Worm (Caenorhabditis elegans) whole organism, L1 larva: ENCODE data around the gene krr-1.

Source experiments
- C04F5.9 ChIP-seq: sonication (generic microtip); optimal IDR thresholded peaks from 2 replicates; lab custom pipeline; 2016; ENCODE audit warnings: missing genetic modification characterization, missing compliant biosample characterization
- C16A3.4 ChIP-seq: fragments of 150-350 bp; optimal IDR thresholded peaks from 2 replicates; lab custom pipeline; 2014; ENCODE audit warnings: missing biosample characterization, missing genetic modification characterization
- C34B4.2 ChIP-seq: sonication (generic microtip); optimal IDR thresholded peaks from 2 replicates; lab custom pipeline; 2017; ENCODE audit warnings: mild to moderate bottlenecking, missing genetic modification characterization, missing compliant biosample characterization
- F16B12.6 ChIP-seq: fragments of 150-350 bp; optimal IDR thresholded peaks from 2 replicates; lab custom pipeline; 2014; ENCODE audit warnings: missing biosample characterization, missing genetic modification characterization
- Y116A8C.19 ChIP-seq: sonication (generic microtip); optimal IDR thresholded peaks from 2 replicates; lab custom pipeline; 2016; ENCODE audit warnings: missing compliant biosample characterization, missing genetic modification characterization, borderline replicate concordance
- aha-1 ChIP-seq: fragments of 150-350 bp; optimal IDR thresholded peaks from 2 replicates; lab custom pipeline; 2014; ENCODE audit warnings: missing biosample characterization, missing genetic modification characterization
- aly-2 ChIP-seq: fragments of 150-350 bp; optimal IDR thresholded peaks from 2 replicates; lab custom pipeline; 2014; ENCODE audit warnings: missing biosample characterization, missing genetic modification characterization
- ama-1 ChIP-seq: fragments of 150-350 bp; optimal IDR thresholded peaks from 2 replicates; lab custom pipeline; 2014
- blmp-1 ChIP-seq: fragments of 150-350 bp; optimal IDR thresholded peaks from 2 replicates; lab custom pipeline; 2014; ENCODE audit warnings: missing biosample characterization, missing genetic modification characterization
- ceh-63 ChIP-seq: fragments of 200-800 bp; sonication (Bioruptor generic); optimal IDR thresholded peaks from 2 replicates; lab custom pipeline; 2018; ENCODE audit warnings: mild to moderate bottlenecking, missing genetic modification characterization, missing compliant biosample characterization
- ceh-8 ChIP-seq: fragments of 200-800 bp; sonication (Bioruptor generic); optimal IDR thresholded peaks from 2 replicates; lab custom pipeline; 2018; ENCODE audit warnings: mild to moderate bottlenecking, missing genetic modification characterization, moderate library complexity, missing compliant biosample characterization
- ceh-82 ChIP-seq, 3 experiments: fragments of 150-350 bp in 1 of 3; sonication (generic microtip) in 2 of 3; optimal IDR thresholded peaks; 2 replicates each; lab custom pipeline; 2014 to 2017; ENCODE audit warnings: missing biosample characterization in 3 of 3, missing genetic modification characterization in 3 of 3
- ceh-88 ChIP-seq: fragments of 200-800 bp; sonication (Bioruptor generic); IDR thresholded peaks from 2 replicates; pipeline ENCODE4 v1.3.6; 2022; ENCODE audit warnings: missing genetic modification characterization, missing compliant biosample characterization
- ceh-90 ChIP-seq: sonication (generic microtip); optimal IDR thresholded peaks from 2 replicates; lab custom pipeline; 2016; ENCODE audit warnings: missing genetic modification characterization, missing compliant biosample characterization
- ces-1 ChIP-seq: fragments of 150-350 bp; optimal IDR thresholded peaks from 2 replicates; lab custom pipeline; 2014; ENCODE audit warnings: missing biosample characterization, missing genetic modification reagents, missing genetic modification characterization
- dsc-1 ChIP-seq: sonication (generic microtip); optimal IDR thresholded peaks from 2 replicates; lab custom pipeline; 2016; ENCODE audit warnings: mild to moderate bottlenecking, missing genetic modification characterization, missing compliant biosample characterization
- efl-1 ChIP-seq, 4 experiments: fragments of 150-350 bp; optimal IDR thresholded peaks in 3 of 4; peaks in 1 of 4; 1 replicate in 1 of 4; 2 replicates in 3 of 4; lab custom pipeline; 2014; ENCODE audit warnings: missing biosample characterization in 2 of 4, missing genetic modification characterization in 2 of 4, missing genetic modification reagents in 2 of 4
- elt-3 ChIP-seq, 6 experiments: fragments of 150-350 bp in 1 of 6; sonication (generic microtip); optimal IDR thresholded peaks; 2 replicates each; lab custom pipeline; 2017 to 2018; ENCODE audit warnings: missing biosample characterization in 6 of 6, missing genetic modification characterization in 6 of 6, inconsistent platforms in 1 of 6
- fos-1 ChIP-seq: fragments of 150-350 bp; optimal IDR thresholded peaks from 2 replicates; lab custom pipeline; 2014; ENCODE audit warnings: missing biosample characterization, missing genetic modification characterization
- hlh-17 ChIP-seq: fragments of 200-800 bp; sonication (Bioruptor generic); optimal IDR thresholded peaks from 2 replicates; lab custom pipeline; 2018; ENCODE audit warnings: missing genetic modification characterization, mild to moderate bottlenecking, missing compliant biosample characterization, moderate library complexity, borderline replicate concordance
- hpl-2 ChIP-seq: fragments of 150-350 bp; optimal IDR thresholded peaks from 2 replicates; lab custom pipeline; 2014; ENCODE audit warnings: missing biosample characterization, missing genetic modification reagents, missing genetic modification characterization
- jun-1 ChIP-seq: fragments of 150-350 bp; optimal IDR thresholded peaks from 2 replicates; lab custom pipeline; 2014; ENCODE audit warnings: missing biosample characterization, missing genetic modification reagents, missing genetic modification characterization
- lin-13 ChIP-seq: fragments of 150-350 bp; optimal IDR thresholded peaks from 2 replicates; lab custom pipeline; 2014; ENCODE audit warnings: missing biosample characterization, missing genetic modification reagents, missing genetic modification characterization
- lin-15B ChIP-seq: fragments of 150-350 bp; sonication (generic microtip); optimal IDR thresholded peaks from 3 replicates; lab custom pipeline; 2014; ENCODE audit warnings: missing biosample characterization, missing genetic modification characterization
- lin-39 ChIP-seq: fragments of 150-350 bp; optimal IDR thresholded peaks from 2 replicates; lab custom pipeline; 2014; ENCODE audit warnings: missing biosample characterization, missing genetic modification reagents, missing genetic modification characterization
- lir-3 ChIP-seq: sonication (generic microtip); optimal IDR thresholded peaks from 2 replicates; lab custom pipeline; 2016; ENCODE audit warnings: mild to moderate bottlenecking, missing genetic modification characterization, moderate library complexity, missing compliant biosample characterization; ENCODE audit not compliant: poor library complexity
- lsy-2 ChIP-seq, 2 experiments: fragments of 150-350 bp; optimal IDR thresholded peaks; 2 replicates each; lab custom pipeline; 2014; ENCODE audit warnings: missing biosample characterization in 2 of 2, missing genetic modification characterization in 2 of 2
- mab-9 ChIP-seq: fragments of 200-800 bp; sonication (Bioruptor generic); IDR thresholded peaks from 2 replicates; pipeline ENCODE4 v1.3.6; 2022; ENCODE audit warnings: missing genetic modification reagents, missing genetic modification characterization, missing compliant biosample characterization
- nhr-12 ChIP-seq: sonication (generic microtip); optimal IDR thresholded peaks from 2 replicates; lab custom pipeline; 2017; ENCODE audit warnings: missing biosample characterization, missing genetic modification characterization
- nhr-19 ChIP-seq: fragments of 200-800 bp; sonication (Bioruptor generic); conservative IDR thresholded peaks from 2 replicates; pipeline ENCODE4 v1.3.6; 2022; ENCODE audit warnings: missing genetic modification characterization, missing compliant biosample characterization
- nhr-20 ChIP-seq: sonication (generic microtip); optimal IDR thresholded peaks from 2 replicates; lab custom pipeline; 2016; ENCODE audit warnings: mild to moderate bottlenecking, missing genetic modification characterization, missing compliant biosample characterization
- nhr-47 ChIP-seq: sonication (generic microtip); optimal IDR thresholded peaks from 2 replicates; lab custom pipeline; 2016; ENCODE audit warnings: mild to moderate bottlenecking, missing genetic modification characterization, moderate library complexity, missing compliant biosample characterization
- nhr-76 ChIP-seq: sonication (generic microtip); optimal IDR thresholded peaks from 2 replicates; lab custom pipeline; 2017; ENCODE audit warnings: missing biosample characterization, missing genetic modification characterization
- nhr-77 ChIP-seq: fragments of 150-350 bp; optimal IDR thresholded peaks from 2 replicates; lab custom pipeline; 2014; ENCODE audit warnings: missing biosample characterization, missing genetic modification characterization
- nhr-84 ChIP-seq: sonication (generic microtip); optimal IDR thresholded peaks from 2 replicates; lab custom pipeline; 2017; ENCODE audit warnings: missing biosample characterization, missing genetic modification characterization
- nhr-90 ChIP-seq: sonication (generic microtip); optimal IDR thresholded peaks from 2 replicates; lab custom pipeline; 2016; ENCODE audit warnings: mild to moderate bottlenecking, missing genetic modification characterization, missing compliant biosample characterization; ENCODE audit not compliant: poor library complexity
- pax-3 ChIP-seq: fragments of 200-800 bp; sonication (Bioruptor generic); optimal IDR thresholded peaks from 2 replicates; lab custom pipeline; 2018; ENCODE audit warnings: mild to moderate bottlenecking, missing genetic modification characterization, moderate library complexity, missing compliant biosample characterization
- pqm-1 ChIP-seq: sonication (generic microtip); optimal IDR thresholded peaks from 3 replicates; lab custom pipeline; 2017; ENCODE audit warnings: missing biosample characterization, missing genetic modification characterization
- rnt-1 ChIP-seq: sonication (generic microtip); optimal IDR thresholded peaks from 2 replicates; lab custom pipeline; 2016; ENCODE audit warnings: mild to moderate bottlenecking, missing genetic modification characterization, moderate library complexity, missing compliant biosample characterization
- skn-1 ChIP-seq: fragments of 150-350 bp; optimal IDR thresholded peaks from 2 replicates; lab custom pipeline; 2014; ENCODE audit warnings: missing biosample characterization, missing genetic modification characterization
- snu-23 ChIP-seq: sonication (generic microtip); optimal IDR thresholded peaks from 2 replicates; lab custom pipeline; 2016; ENCODE audit warnings: missing genetic modification characterization, missing compliant biosample characterization
- sox-4 ChIP-seq: sonication (generic microtip); optimal IDR thresholded peaks from 2 replicates; lab custom pipeline; 2016; ENCODE audit warnings: missing genetic modification characterization, missing compliant biosample characterization
- sup-37 ChIP-seq: fragments of 200-800 bp; sonication (Bioruptor generic); optimal IDR thresholded peaks from 2 replicates; lab custom pipeline; 2018; ENCODE audit warnings: mild to moderate bottlenecking, missing genetic modification characterization, missing compliant biosample characterization
- tbx-2 ChIP-seq: sonication (generic microtip); optimal IDR thresholded peaks from 2 replicates; lab custom pipeline; 2016; ENCODE audit warnings: missing genetic modification characterization, missing compliant biosample characterization
- unc-130 ChIP-seq: fragments of 150-350 bp; optimal IDR thresholded peaks from 2 replicates; lab custom pipeline; 2017; ENCODE audit warnings: missing biosample characterization, missing genetic modification characterization, inconsistent platforms
- unc-30 ChIP-seq: sonication (generic microtip); optimal IDR thresholded peaks from 2 replicates; lab custom pipeline; 2017; ENCODE audit warnings: missing biosample characterization, missing genetic modification characterization
- unc-62 ChIP-seq: fragments of 150-350 bp; optimal IDR thresholded peaks from 2 replicates; lab custom pipeline; 2014; ENCODE audit warnings: missing biosample characterization, missing genetic modification reagents, missing genetic modification characterization
- unc-86 ChIP-seq: sonication (generic microtip); optimal IDR thresholded peaks from 2 replicates; lab custom pipeline; 2016; ENCODE audit warnings: missing genetic modification characterization, missing compliant biosample characterization
- unc-98 ChIP-seq: fragments of 200-800 bp; sonication (Bioruptor generic); IDR thresholded peaks from 2 replicates; pipeline ENCODE4 v1.3.6; 2022; ENCODE audit warnings: missing genetic modification characterization, missing compliant biosample characterization
- vab-15 ChIP-seq: sonication (generic microtip); optimal IDR thresholded peaks from 2 replicates; lab custom pipeline; 2017; ENCODE audit warnings: missing genotype, mild to moderate bottlenecking, missing genetic modification characterization, missing compliant biosample characterization
- xbp-1 ChIP-seq: sonication (generic microtip); optimal IDR thresholded peaks from 2 replicates; lab custom pipeline; 2016; ENCODE audit warnings: missing genetic modification characterization, missing compliant biosample characterization
- zip-4 ChIP-seq: fragments of 200-800 bp; sonication (Bioruptor generic); optimal IDR thresholded peaks from 2 replicates; lab custom pipeline; 2018; ENCODE audit warnings: mild to moderate bottlenecking, missing genetic modification characterization, moderate library complexity, missing compliant biosample characterization
- ztf-11 ChIP-seq, 2 experiments: sonication (generic microtip); optimal IDR thresholded peaks; 2 replicates each; lab custom pipeline; 2016 to 2017; ENCODE audit warnings: missing genetic modification characterization in 2 of 2, missing biosample characterization in 1 of 2, missing compliant biosample characterization in 1 of 2
- ztf-4 ChIP-seq: fragments of 150-350 bp; optimal IDR thresholded peaks from 2 replicates; lab custom pipeline; 2014; ENCODE audit warnings: missing biosample characterization, missing genetic modification characterization

The krr-1 gene

DNA sequence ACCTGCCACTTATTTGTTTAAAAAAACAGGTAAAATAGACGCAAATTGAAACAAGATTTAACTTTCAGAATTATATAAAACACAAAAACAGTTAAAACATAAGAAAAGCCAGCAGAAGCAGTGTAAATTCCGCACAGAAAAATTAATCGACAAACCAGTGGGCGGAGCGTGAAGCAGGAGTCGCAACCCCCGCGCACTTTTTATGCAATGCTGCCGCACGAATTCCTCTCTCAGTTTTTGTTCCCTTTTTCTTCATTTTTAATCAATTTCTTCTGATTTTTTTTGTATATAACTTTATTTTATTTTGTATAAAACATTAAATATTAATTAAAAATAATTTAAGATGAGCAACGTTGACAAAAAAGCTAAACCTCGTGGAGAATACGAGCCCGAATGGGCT is at the start of gene krr-1, which contains the start of gene gei-6:
krr-1 (plus strand) TSS at position 344 of the 400 bp plus-strand sequence.
gei-6 (minus strand) TSS at position 2 of the 400 bp plus-strand sequence.
- TF ChIP-seq dsc-1 (tag; lab: Kevin White, UChicago) (peak; percentile 36), jun-1 (tag; lab: Kevin White, UChicago) (no peak), sup-37 (GFP tag; lab: Kevin White, UChicago) (no peak), ceh-88 (GFP tag; lab: Robert Waterston, UW) (no peak), sox-4 (tag; lab: Kevin White, UChicago) (no peak), hpl-2 (no peak), lir-3 (peak; percentile 14), ces-1 (GFP tag; lab: Kevin White, UChicago) (no peak), ceh-8 (GFP tag; lab: Kevin White, UChicago) (no peak), lin-15B (tag; lab: Kevin White, UChicago) (peak; percentile 60), unc-30 (tag; lab: Kevin White, UChicago) (no peak), nhr-77 (tag; lab: Kevin White, UChicago) (no peak), mab-9 (GFP tag; lab: Robert Waterston, UW) (no peak), snu-23 (GFP tag; lab: Kevin White, UChicago) (peak; percentile 60), aha-1 (tag; lab: Kevin White, UChicago) (no peak), blmp-1 (tag; lab: Kevin White, UChicago) (peak; percentile 8), C16A3.4 (tag; lab: Kevin White, UChicago) (peak; percentile 59), nhr-76 (tag; lab: Kevin White, UChicago) (no peak), efl-1 (optimal IDR thresholded peaks at IDR 0.05; lab: Kevin White, UChicago) (peak; percentile 57 to 61), efl-1 (GFP tag; optimal IDR thresholded peaks at IDR 0.05 in 1 of 2; lab: Kevin White, UChicago) (peak; percentile 59 to 96), F16B12.6 (tag; lab: Kevin White, UChicago) (no peak), lin-13 (GFP tag; lab: Kevin White, UChicago) (no peak), aly-2 (tag; lab: Kevin White, UChicago) (no peak), Y116A8C.19 (no peak), ceh-82 (tag; optimal IDR thresholded peaks at IDR 0.05; lab: Kevin White, UChicago) (peak; percentile 7 to 52 (median 26)), vab-15 (tag; lab: Kevin White, UChicago) (no peak), pqm-1 (tag; lab: Kevin White, UChicago) (no peak), xbp-1 (peak; percentile 43), ceh-90 (no peak), skn-1 (peak; percentile 63), unc-130 (tag; lab: Kevin White, UChicago) (peak; percentile 77), ztf-4 (tag; lab: Kevin White, UChicago) (no peak), C04F5.9 (no peak), nhr-47 (tag; lab: Kevin White, UChicago) (peak; percentile 53), zip-4 (GFP tag; lab: Kevin White, UChicago) (no peak), unc-62 (no peak), elt-3 (tag; optimal IDR thresholded peaks at IDR 0.05; lab: Kevin White, UChicago) (peak in 1 of 6 experiments; percentile 57), pax-3 (tag; lab: Kevin White, UChicago) (no peak), ama-1 (lab: Kevin White, UChicago) (no peak), ceh-63 (GFP tag; lab: Kevin White, UChicago) (no peak), nhr-90 (tag; lab: Kevin White, UChicago) (peak; percentile 24), ztf-11 (tag; optimal IDR thresholded peaks at IDR 0.05; lab: Kevin White, UChicago) (peak in 1 of 2 experiments; percentile 5), lin-39 (tag; lab: Kevin White, UChicago) (peak; percentile 18), nhr-19 (peak; percentile 48), unc-86 (tag; lab: Kevin White, UChicago) (peak; percentile 7), nhr-84 (tag; lab: Kevin White, UChicago) (no peak), hlh-17 (GFP tag; lab: Kevin White, UChicago) (no peak), nhr-12 (tag; lab: Kevin White, UChicago) (no peak), C34B4.2 (tag; lab: Kevin White, UChicago) (no peak), lsy-2 (tag; optimal IDR thresholded peaks at IDR 0.05; lab: Kevin White, UChicago) (peak; percentile 32 to 37), fos-1 (tag; lab: Kevin White, UChicago) (no peak), rnt-1 (tag; lab: Kevin White, UChicago) (peak; percentile 64), tbx-2 (tag; lab: Kevin White, UChicago) (peak; percentile 49), nhr-20 (tag; lab: Kevin White, UChicago) (peak; percentile 42), unc-98 (GFP tag; lab: Robert Waterston, UW) (no peak)
